Fruit fly (Drosophila melanogaster): ENCODE results near the gene Polr1E.
A peak's percentile ranks its signal among the peaks of the same experiment; 100 is the strongest.

Polr1E gene

dm6 chr3R:18314824-18315690 lies 13.5 kb upstream of the Polr1E start (continued):
- peak; percentile 23 for TF ChIP-seq CG8944 (GFP tag; optimal IDR thresholded peaks at IDR 0.05)
- peak; percentile 18 for TF ChIP-seq CG8924 (tag; optimal IDR thresholded peaks at IDR 0.05)
- TF ChIP-seq Optix (GFP tag; IDR thresholded peaks at IDR 0.05) = no peak
- no peak for TF ChIP-seq sqz (GFP tag; optimal IDR thresholded peaks at IDR 0.05)
- no peak for TF ChIP-seq CG30020 (tag; optimal IDR thresholded peaks at IDR 0.05)
- TF ChIP-seq Atf6 (GFP tag; IDR thresholded peaks at IDR 0.05) = peak; percentile 46; the same call in 1 of the 2 replicates
- no peak for TF ChIP-seq Opbp (GFP tag; IDR thresholded peaks at IDR 0.05; ENCODE audit: partially characterized antibody)
- no peak for TF ChIP-seq phol (tag; optimal IDR thresholded peaks at IDR 0.05)
- no peak for TF ChIP-seq CG11723 (GFP tag; optimal IDR thresholded peaks at IDR 0.05)
- TF ChIP-seq fd96Cb (tag; optimal IDR thresholded peaks at IDR 0.05) = no peak
- peak; percentile 33 for TF ChIP-seq CG7556 (GFP tag; optimal IDR thresholded peaks at IDR 0.05)
- TF ChIP-seq zen (tag; optimal IDR thresholded peaks at IDR 0.05) = no peak
- no peak for TF ChIP-seq Ssrp (tag; optimal IDR thresholded peaks at IDR 0.05)
- no peak for TF ChIP-seq CG12744 (GFP tag; optimal IDR thresholded peaks at IDR 0.05)
- no peak for TF ChIP-seq CG2129 (GFP tag; IDR thresholded peaks at IDR 0.05; ENCODE audit: partially characterized antibody)
- TF ChIP-seq CG13624 (GFP tag; optimal IDR thresholded peaks at IDR 0.05) = peak; percentile 40
- no peak for TF ChIP-seq CG42726 (GFP tag; IDR thresholded peaks at IDR 0.05; ENCODE audit: partially characterized antibody)
- TF ChIP-seq CG7271 (tag; optimal IDR thresholded peaks at IDR 0.05) = no peak
- TF ChIP-seq CG43689 (GFP tag; IDR thresholded peaks at IDR 0.05) = no peak
- TF ChIP-seq hb (GFP tag; IDR thresholded peaks at IDR 0.05; ENCODE audit: partially characterized antibody) = no peak
- no peak for TF ChIP-seq fd64A (GFP tag; optimal IDR thresholded peaks at IDR 0.05)
- TF ChIP-seq ftz-f1 (GFP tag; optimal IDR thresholded peaks at IDR 0.05) = no peak
- peak; percentile 83 for TF ChIP-seq CG3163 (GFP tag; optimal IDR thresholded peaks at IDR 0.05)
- no peak for TF ChIP-seq yki (optimal IDR thresholded peaks at IDR 0.05)
- TF ChIP-seq CG12299 (tag; optimal IDR thresholded peaks at IDR 0.05) = no peak
- TF ChIP-seq CG14014 (GFP tag; IDR thresholded peaks at IDR 0.05) = 0 out of 2 replicates have a peak, but pooled peaks have one; percentile 32
- TF ChIP-seq CG12769 (tag; optimal IDR thresholded peaks at IDR 0.05) = peak; percentile 73
- peak; percentile 20; the same call in 1 of the 3 replicates for TF ChIP-seq tgo (GFP tag; IDR thresholded peaks at IDR 0.05)
- 0 out of 3 replicates have a peak, but pooled peaks have one; percentile 44 for TF ChIP-seq CG3726 (GFP tag; IDR thresholded peaks at IDR 0.05)
- no peak for TF ChIP-seq nmo (GFP tag; optimal IDR thresholded peaks at IDR 0.05)
- no peak for TF ChIP-seq CG32767 (GFP tag; IDR thresholded peaks at IDR 0.05)
- no peak for TF ChIP-seq pan (optimal IDR thresholded peaks at IDR 0.05)
- TF ChIP-seq pan (GFP tag; optimal IDR thresholded peaks at IDR 0.05 in 1 of 2, IDR thresholded peaks at IDR 0.05 in 1 of 2) = peak in 1 of 2 experiments; percentile 47
- TF ChIP-seq CG12155 (GFP tag; optimal IDR thresholded peaks at IDR 0.05) = no peak
- no peak for TF ChIP-seq NC2β (GFP tag; optimal IDR thresholded peaks at IDR 0.05)
- no peak for TF ChIP-seq gcm (GFP tag; optimal IDR thresholded peaks at IDR 0.05)
- 0 out of 4 replicates have a peak, but pooled peaks have one; percentile 54 for TF ChIP-seq chinmo (GFP tag; IDR thresholded peaks at IDR 0.05; ENCODE audit: partially characterized antibody)
- peak; percentile 41 for TF ChIP-seq zfh2 (GFP tag; optimal IDR thresholded peaks at IDR 0.05)
- peak; percentile 10 for TF ChIP-seq NfI (GFP tag; optimal IDR thresholded peaks at IDR 0.05)
- peak; percentile 36 for TF ChIP-seq lilli (GFP tag; optimal IDR thresholded peaks at IDR 0.05)
- no peak for TF ChIP-seq dysf (GFP tag; IDR thresholded peaks at IDR 0.05)
- TF ChIP-seq NK7.1 (GFP tag; optimal IDR thresholded peaks at IDR 0.05) = no peak
- no peak for TF ChIP-seq lov (optimal IDR thresholded peaks at IDR 0.05)
- TF ChIP-seq lov (GFP tag; IDR thresholded peaks at IDR 0.05) = 0 out of 3 replicates have a peak, but pooled peaks have one; percentile 47
- no peak for TF ChIP-seq CG12104 (GFP tag; optimal IDR thresholded peaks at IDR 0.05)
- no peak for TF ChIP-seq ro (GFP tag; IDR thresholded peaks at IDR 0.05)
- no peak for TF ChIP-seq slou (GFP tag; optimal IDR thresholded peaks at IDR 0.05)
- TF ChIP-seq Mes4 (GFP tag; optimal IDR thresholded peaks at IDR 0.05) = no peak
- TF ChIP-seq CG14050 (GFP tag; IDR thresholded peaks at IDR 0.05) = no peak
- no peak for TF ChIP-seq CG10321 (GFP tag; IDR thresholded peaks at IDR 0.05)
